Fruit fly (Drosophila melanogaster) whole organism, wandering third instar larva: ENCODE data around the gene sick.
A peak's percentile ranks its signal among the peaks of the same experiment; 100 is the strongest.

Source experiments
- Abd-B ChIP-seq: fragments of >200 bp; optimal IDR thresholded peaks from 2 replicates; lab custom pipeline; 2017; ENCODE audit warnings: missing biosample characterization, missing genetic modification characterization
- CG9705 ChIP-seq: fragments of 200-800 bp; sonication (Bioruptor generic); optimal IDR thresholded peaks from 2 replicates; lab custom pipeline; 2018; ENCODE audit warnings: missing biosample characterization, mild to moderate bottlenecking, missing genetic modification characterization
- CrebA ChIP-seq: fragments of 200-800 bp; sonication (Bioruptor generic); optimal IDR thresholded peaks from 2 replicates; lab custom pipeline; 2016; ENCODE audit warnings: missing biosample characterization, mild to moderate bottlenecking, missing genetic modification characterization, borderline replicate concordance
- Dfd ChIP-seq: fragments of >200 bp; optimal IDR thresholded peaks from 2 replicates; lab custom pipeline; 2017; ENCODE audit warnings: missing biosample characterization, missing genetic modification characterization
- Dif ChIP-seq: fragments of 200-275, 200-300 bp; sonication (Bioruptor generic); optimal IDR thresholded peaks from 2 replicates; lab custom pipeline; 2018; ENCODE audit warnings: missing biosample characterization, missing genetic modification characterization; ENCODE audit not compliant: partially characterized antibody
- GATAd ChIP-seq: sonication (Bioruptor generic); optimal IDR thresholded peaks from 2 replicates; lab custom pipeline; 2016; ENCODE audit warnings: missing biosample characterization, missing genetic modification characterization
- Hnf4 ChIP-seq: fragments of 200-800 bp; sonication (Bioruptor generic); optimal IDR thresholded peaks from 2 replicates; lab custom pipeline; 2016; ENCODE audit warnings: missing biosample characterization, mild to moderate bottlenecking, missing genetic modification characterization
- Hr83 ChIP-seq: fragments of 200-300 bp; sonication (Bioruptor generic); optimal IDR thresholded peaks from 2 replicates; lab custom pipeline; 2016; ENCODE audit warnings: missing biosample characterization, mild to moderate bottlenecking, missing genetic modification characterization, moderate library complexity; ENCODE audit not compliant: poor library complexity, severe bottlenecking
- Jra ChIP-seq: sonication (Bioruptor generic); optimal IDR thresholded peaks from 2 replicates; lab custom pipeline; 2016; ENCODE audit warnings: missing biosample characterization, missing genetic modification characterization
- Mio ChIP-seq: sonication (Bioruptor generic); optimal IDR thresholded peaks from 2 replicates; lab custom pipeline; 2016; ENCODE audit warnings: missing biosample characterization, missing genetic modification characterization
- N ChIP-seq: fragments of >200 bp; optimal IDR thresholded peaks from 2 replicates; lab custom pipeline; 2018; ENCODE audit warnings: missing biosample characterization, missing external identifiers, missing genetic modification characterization
- OdsH ChIP-seq: fragments of 200-800 bp; sonication (Bioruptor generic); optimal IDR thresholded peaks from 2 replicates; lab custom pipeline; 2016; ENCODE audit warnings: missing biosample characterization, mild to moderate bottlenecking, missing genetic modification characterization
- Rel ChIP-seq, 2 experiments: fragments of 200-800 bp; sonication (Bioruptor generic) in 1 of 2; optimal IDR thresholded peaks; 2 replicates in 1 of 2; 3 replicates in 1 of 2; lab custom pipeline; 2016 to 2019; ENCODE audit warnings: mild to moderate bottlenecking in 2 of 2, missing biosample characterization in 2 of 2, missing genetic modification characterization in 2 of 2, moderate library complexity in 1 of 2
- Sp1 ChIP-seq: fragments of 200-800 bp; sonication (Bioruptor generic); optimal IDR thresholded peaks from 3 replicates; lab custom pipeline; 2019; ENCODE audit warnings: missing biosample characterization, mild to moderate bottlenecking, missing genetic modification characterization, moderate library complexity
- Vsx2 ChIP-seq: fragments of 200-300, 225-300 bp; sonication (Bioruptor generic); optimal IDR thresholded peaks from 2 replicates; lab custom pipeline; 2018; ENCODE audit warnings: missing biosample characterization, missing genetic modification characterization; ENCODE audit not compliant: partially characterized antibody
- br ChIP-seq: fragments of 200-800 bp; sonication (Bioruptor generic); optimal IDR thresholded peaks from 2 replicates; lab custom pipeline; 2016; ENCODE audit warnings: missing biosample characterization, missing genetic modification characterization
- brk ChIP-seq: fragments of 200-800 bp; sonication (Bioruptor generic); optimal IDR thresholded peaks from 2 replicates; lab custom pipeline; 2016; ENCODE audit warnings: missing biosample characterization, mild to moderate bottlenecking, missing genetic modification characterization
- dmrt93B ChIP-seq: fragments of 200-800 bp; sonication (Bioruptor generic); optimal IDR thresholded peaks from 2 replicates; lab custom pipeline; 2018; ENCODE audit warnings: missing biosample characterization, mild to moderate bottlenecking, missing genetic modification characterization
- dsf ChIP-seq: sonication (Bioruptor generic); optimal IDR thresholded peaks from 2 replicates; lab custom pipeline; 2016; ENCODE audit warnings: missing biosample characterization, missing genetic modification characterization, borderline replicate concordance
- ey ChIP-seq: fragments of 200-800 bp; sonication (Bioruptor generic); optimal IDR thresholded peaks from 2 replicates; lab custom pipeline; 2016; ENCODE audit warnings: missing biosample characterization, missing genetic modification characterization
- foxo ChIP-seq, 2 experiments: fragments of 200-800 bp; sonication (Bioruptor generic); optimal IDR thresholded peaks; 2 replicates in 1 of 2; 3 replicates in 1 of 2; lab custom pipeline; 2016 to 2017; ENCODE audit warnings: missing biosample characterization in 2 of 2, missing genetic modification characterization in 2 of 2
- fru ChIP-seq: fragments of 200-800 bp; sonication (Bioruptor generic); optimal IDR thresholded peaks from 3 replicates; lab custom pipeline; 2016; ENCODE audit warnings: missing biosample characterization, mild to moderate bottlenecking, missing genetic modification characterization
- h ChIP-seq: fragments of 200-800 bp; sonication (Bioruptor generic); optimal IDR thresholded peaks from 3 replicates; lab custom pipeline; 2016; ENCODE audit warnings: missing biosample characterization, mild to moderate bottlenecking, missing genetic modification characterization
- jim ChIP-seq: fragments of 175-275, 200-325 bp; sonication (Bioruptor generic); optimal IDR thresholded peaks from 2 replicates; lab custom pipeline; 2016; ENCODE audit warnings: missing biosample characterization, mild to moderate bottlenecking, missing genetic modification characterization
- lola ChIP-seq: fragments of >200 bp; optimal IDR thresholded peaks from 2 replicates; lab custom pipeline; 2017; ENCODE audit warnings: missing biosample characterization, missing genetic modification characterization
- psq ChIP-seq: fragments of 200-800 bp; sonication (Bioruptor generic); optimal IDR thresholded peaks from 3 replicates; lab custom pipeline; 2017; ENCODE audit warnings: missing biosample characterization, mild to moderate bottlenecking, missing genetic modification characterization, moderate library complexity
- rgr ChIP-seq: fragments of 200-800 bp; sonication (Bioruptor generic); optimal IDR thresholded peaks from 3 replicates; lab custom pipeline; 2016; ENCODE audit warnings: missing biosample characterization, mild to moderate bottlenecking, missing genetic modification characterization
- sage ChIP-seq: fragments of 200-800 bp; sonication (Bioruptor generic); optimal IDR thresholded peaks from 2 replicates; lab custom pipeline; 2016; ENCODE audit warnings: missing biosample characterization, mild to moderate bottlenecking, missing genetic modification characterization
- sv ChIP-seq: fragments of 200-800 bp; sonication (Bioruptor generic); optimal IDR thresholded peaks from 3 replicates; lab custom pipeline; 2016; ENCODE audit warnings: missing biosample characterization, missing genetic modification characterization
- tai ChIP-seq: sonication (Bioruptor generic); optimal IDR thresholded peaks from 2 replicates; lab custom pipeline; 2016; ENCODE audit warnings: missing biosample characterization, missing genetic modification characterization
- usp ChIP-seq: fragments of >200 bp; optimal IDR thresholded peaks from 2 replicates; lab custom pipeline; 2017; ENCODE audit warnings: missing biosample characterization, missing genetic modification characterization
- woc ChIP-seq: sonication (Bioruptor generic); optimal IDR thresholded peaks from 2 replicates; lab custom pipeline; 2016; ENCODE audit warnings: missing biosample characterization, mild to moderate bottlenecking, missing genetic modification characterization

Gene sick

dm6 chr2L:19787930-19788329, 8.2 kb upstream of the sick start:
- TF ChIP-seq dmrt93B (GFP tag; lab: Kevin White, UChicago) (no peak), Abd-B (no peak), CG9705 (GFP tag; lab: Kevin White, UChicago) (no peak), brk (GFP tag; lab: Kevin White, UChicago) (no peak)
- TF ChIP-seq, all 38 proteins: peak for 0

DNA sequence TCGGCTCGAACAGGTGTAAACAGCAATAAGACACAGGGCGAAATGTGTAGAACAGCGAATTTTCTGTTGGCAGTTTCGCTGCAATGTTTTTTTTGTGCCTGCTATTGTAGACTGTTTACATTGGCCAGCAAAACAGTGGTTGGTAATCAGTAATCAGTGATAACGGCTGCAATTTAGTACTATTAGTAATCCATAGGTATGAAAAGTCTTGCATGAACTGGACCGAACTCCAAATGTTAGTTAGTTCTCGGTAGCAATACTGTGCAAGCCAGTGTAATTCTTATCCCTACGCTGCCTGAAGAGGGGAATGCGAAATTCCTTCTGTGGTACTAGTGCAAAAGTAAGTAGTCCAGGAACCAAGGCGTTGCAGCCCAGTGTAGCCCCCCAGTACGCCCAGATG, 7.4 kb upstream of the sick start:
- TF ChIP-seq Dif (GFP tag; lab: Kevin White, UChicago), result no peak
- no peak for TF ChIP-seq Dfd (GFP tag; lab: Kevin White, UChicago)
- TF ChIP-seq Rel (GFP tag; optimal IDR thresholded peaks at IDR 0.05; lab: Kevin White, UChicago), result no peak
- TF ChIP-seq Rel (tag; optimal IDR thresholded peaks at IDR 0.05; lab: Kevin White, UChicago), result no peak
- TF ChIP-seq N, result no peak
- TF ChIP-seq lola (GFP tag; lab: Kevin White, UChicago), result no peak
- no peak for TF ChIP-seq CG9705 (GFP tag; lab: Kevin White, UChicago)
- TF ChIP-seq psq (GFP tag; lab: Kevin White, UChicago), result no peak
- no peak for TF ChIP-seq foxo (GFP tag; optimal IDR thresholded peaks at IDR 0.05; lab: Kevin White, UChicago)
- no peak for TF ChIP-seq GATAd
- TF ChIP-seq brk (GFP tag; lab: Kevin White, UChicago), result no peak
- no peak for TF ChIP-seq dmrt93B (GFP tag; lab: Kevin White, UChicago)
- TF ChIP-seq Jra (GFP tag; lab: Kevin White, UChicago), result no peak
- TF ChIP-seq, all 38 proteins: peak for 0

- TF ChIP-seq dsf, result no peak
- TF ChIP-seq rgr (GFP tag; lab: Kevin White, UChicago), result no peak
- peak; percentile 81 for TF ChIP-seq N
- no peak for TF ChIP-seq fru (GFP tag; lab: Kevin White, UChicago)
- TF ChIP-seq Hr83 (GFP tag; lab: Kevin White, UChicago), result no peak
- no peak for TF ChIP-seq OdsH (GFP tag; lab: Kevin White, UChicago)
- peak; percentile 12 for TF ChIP-seq ey (GFP tag; lab: Kevin White, UChicago)
Observed at dm6 chr2L:19790553-19791320, 5.4 kb upstream of the sick start.

- no peak for TF ChIP-seq Hr83 (GFP tag; lab: Kevin White, UChicago)
- no peak for TF ChIP-seq Rel (GFP tag; optimal IDR thresholded peaks at IDR 0.05; lab: Kevin White, UChicago)
- TF ChIP-seq Rel (tag; optimal IDR thresholded peaks at IDR 0.05; lab: Kevin White, UChicago), result peak; percentile 25
- no peak for TF ChIP-seq fru (GFP tag; lab: Kevin White, UChicago)
- TF ChIP-seq usp (GFP tag; lab: Kevin White, UChicago), result no peak
- TF ChIP-seq h (GFP tag; lab: Kevin White, UChicago), result peak; percentile 26
- no peak for TF ChIP-seq jim
- TF ChIP-seq Hnf4 (GFP tag; lab: Kevin White, UChicago), result peak; percentile 6
- TF ChIP-seq Mio (GFP tag; lab: Kevin White, UChicago), result no peak
- TF ChIP-seq Sp1, result peak; percentile 3
- peak; percentile 15 for TF ChIP-seq psq (GFP tag; lab: Kevin White, UChicago)
Observed at dm6 chr2L:19791321-19792281, 4.6 kb upstream of the sick start, which contains the start of the genes CdGAPr and CG10466. CdGAPr (minus strand) TSS chr2L:19791882. CG10466 (plus strand) TSS chr2L:19792104.

dm6 chr2L:19795320-19796110, 650 bp upstream of the sick start:
- peak; percentile 55 for TF ChIP-seq tai (GFP tag; lab: Kevin White, UChicago)
- no peak for TF ChIP-seq Abd-B
- no peak for TF ChIP-seq GATAd
- TF ChIP-seq fru (GFP tag; lab: Kevin White, UChicago), result peak; percentile 44
- peak; percentile 81 for TF ChIP-seq woc
- TF ChIP-seq CrebA (GFP tag; lab: Kevin White, UChicago), result no peak
- TF ChIP-seq Vsx2, result no peak
- TF ChIP-seq sage, result no peak
- TF ChIP-seq dsf, result peak; percentile 7
- TF ChIP-seq ey (GFP tag; lab: Kevin White, UChicago), result peak; percentile 40
- no peak for TF ChIP-seq lola (GFP tag; lab: Kevin White, UChicago)
- TF ChIP-seq dmrt93B (GFP tag; lab: Kevin White, UChicago), result peak; percentile 10
- no peak for TF ChIP-seq Mio (GFP tag; lab: Kevin White, UChicago)
- no peak for TF ChIP-seq brk (GFP tag; lab: Kevin White, UChicago)
- no peak for TF ChIP-seq Dif (GFP tag; lab: Kevin White, UChicago)
- no peak for TF ChIP-seq N
- no peak for TF ChIP-seq CG9705 (GFP tag; lab: Kevin White, UChicago)
- TF ChIP-seq br (GFP tag; lab: Kevin White, UChicago), result peak; percentile 28
- no peak for TF ChIP-seq Sp1
- no peak for TF ChIP-seq OdsH (GFP tag; lab: Kevin White, UChicago)
- no peak for TF ChIP-seq usp (GFP tag; lab: Kevin White, UChicago)
- peak; percentile 30 for TF ChIP-seq sv
